Fruit fly (Drosophila melanogaster): ENCODE results near the gene GCC185.

Gene GCC185

DNA sequence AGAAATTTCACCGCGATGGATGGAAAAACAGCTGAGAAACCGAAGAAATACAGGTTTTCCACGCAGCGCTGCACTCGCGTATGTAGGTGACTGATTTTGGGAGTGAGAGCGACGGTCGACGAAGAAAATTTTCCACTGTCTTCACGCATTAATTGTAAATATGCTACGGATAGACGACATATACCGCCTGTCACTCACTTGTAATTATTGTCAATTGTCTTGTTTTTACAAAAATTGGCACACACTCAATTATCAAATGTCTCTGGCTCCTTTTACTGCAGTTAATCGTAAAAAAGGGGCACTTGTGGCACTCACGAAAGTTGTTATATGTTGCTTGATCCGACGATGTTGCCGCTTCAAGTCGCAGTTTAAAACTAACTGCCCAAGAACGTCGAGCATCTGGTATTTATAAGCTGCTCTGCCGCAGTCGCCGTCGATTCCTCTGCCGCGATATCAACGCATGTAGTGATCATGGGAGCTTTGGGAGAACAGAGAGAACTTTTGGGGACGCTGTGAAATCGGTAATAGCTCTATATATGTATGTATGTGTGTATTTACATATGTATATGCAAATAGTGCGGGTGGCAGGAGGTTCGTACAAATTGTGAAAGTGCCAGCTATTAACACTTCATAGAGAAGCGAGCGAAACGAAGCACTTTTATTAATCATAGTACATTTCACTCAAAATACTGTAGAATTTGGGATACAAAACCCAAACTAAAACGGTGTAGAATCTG, 17.5 kb upstream of the GCC185 start, which contains the start of gene mfas (continued):
- TF ChIP-seq hb (GFP tag; IDR thresholded peaks at IDR 0.05; ENCODE audit: partially characterized antibody) (no peak), Dll (GFP tag; IDR thresholded peaks at IDR 0.05; ENCODE audit: partially characterized antibody) (0 out of 4 replicates have a peak, but pooled peaks have one; percentile 10), otp (GFP tag; IDR thresholded peaks at IDR 0.05) (0 out of 3 replicates have a peak, but pooled peaks have one; percentile 27)

DNA sequence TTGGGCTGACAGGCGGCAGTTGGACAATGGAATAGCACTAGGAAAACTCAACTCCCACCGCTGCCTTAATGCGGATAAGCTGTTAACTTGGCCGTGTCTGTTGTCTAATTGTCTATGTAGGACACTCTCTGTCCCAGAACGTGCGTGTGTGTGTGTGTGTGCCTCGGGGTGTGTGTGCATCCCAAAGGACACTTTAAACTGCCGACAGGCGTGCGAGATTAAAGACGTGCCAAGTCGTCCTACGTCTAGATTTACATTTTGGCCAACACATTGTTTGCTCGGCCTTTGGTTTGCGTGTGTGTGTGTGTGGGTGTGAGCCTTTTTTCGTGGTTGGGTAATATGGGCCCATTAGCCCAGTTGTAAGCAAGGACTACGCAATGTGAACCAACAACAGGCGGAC, 12.4 kb upstream of the GCC185 start:
- TF ChIP-seq CG3838 (GFP tag; optimal IDR thresholded peaks at IDR 0.05) = no peak
- TF ChIP-seq CG16813 (GFP tag; IDR thresholded peaks at IDR 0.05; ENCODE audit: partially characterized antibody) = no peak
- TF ChIP-seq ttk (GFP tag; IDR thresholded peaks at IDR 0.05) = no peak
- no peak for TF ChIP-seq CG2875 (GFP tag; optimal IDR thresholded peaks at IDR 0.05)
- no peak for TF ChIP-seq bab2 (GFP tag; optimal IDR thresholded peaks at IDR 0.05)
- no peak for TF ChIP-seq CG31388 (GFP tag; optimal IDR thresholded peaks at IDR 0.05)
- TF ChIP-seq gfzf (GFP tag; optimal IDR thresholded peaks at IDR 0.05) = no peak
- TF ChIP-seq CG1602 (GFP tag; optimal IDR thresholded peaks at IDR 0.05) = no peak
- TF ChIP-seq CTCF (GFP tag; optimal IDR thresholded peaks at IDR 0.05) = no peak
- peak in 1 of 2 experiments; percentile 68 for TF ChIP-seq tll (GFP tag; optimal IDR thresholded peaks at IDR 0.05)
- TF ChIP-seq CG9437 (GFP tag; optimal IDR thresholded peaks at IDR 0.05) = no peak
- peak; percentile 74 for TF ChIP-seq zen (tag; optimal IDR thresholded peaks at IDR 0.05)
- TF ChIP-seq D (optimal IDR thresholded peaks at IDR 0.05) = peak; percentile 8
- TF ChIP-seq D (GFP tag; optimal IDR thresholded peaks at IDR 0.05) = no peak
- TF ChIP-seq Chrac-16 (GFP tag; optimal IDR thresholded peaks at IDR 0.05) = no peak
- no peak for TF ChIP-seq CG9932 (GFP tag; IDR thresholded peaks at IDR 0.05)
- TF ChIP-seq CG17829 (tag; optimal IDR thresholded peaks at IDR 0.05) = no peak
- peak; percentile 56 for TF ChIP-seq Med (GFP tag)

DNA sequence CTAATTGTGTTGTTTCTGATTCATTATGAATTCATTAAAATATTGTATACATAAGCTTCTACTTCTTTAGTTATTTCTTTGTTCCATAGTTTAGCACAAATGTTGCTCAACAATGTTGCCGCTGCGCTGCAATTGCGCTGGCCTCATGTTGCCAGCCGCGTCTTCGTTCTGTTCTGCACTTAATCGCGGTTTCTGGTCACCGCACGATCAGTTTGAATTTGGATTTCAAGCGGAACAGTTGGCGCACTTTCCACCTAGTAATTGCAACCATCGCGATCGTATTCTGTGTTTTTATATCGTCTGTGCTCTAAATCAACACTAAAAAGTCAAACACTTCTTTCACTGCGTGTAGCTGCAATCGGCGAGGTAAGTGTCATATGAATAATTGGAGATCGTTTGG, 11.5 kb upstream of the GCC185 start, which contains the start of gene Ect3:
Gene Ect3 (plus strand): TSS at position 205 of the 400 bp plus-strand sequence.
- TF ChIP-seq CG2199 (GFP tag; IDR thresholded peaks at IDR 0.05) (peak; percentile 80; the same call in 2 of the 3 replicates), D19B (GFP tag; optimal IDR thresholded peaks at IDR 0.05) (no peak), CG13287 (GFP tag; IDR thresholded peaks at IDR 0.05; ENCODE audit: partially characterized antibody) (no peak), al (GFP tag; IDR thresholded peaks at IDR 0.05) (no peak), zen (tag; optimal IDR thresholded peaks at IDR 0.05) (peak; percentile 5), Hr39 (optimal IDR thresholded peaks at IDR 0.05) (no peak), chinmo (GFP tag; IDR thresholded peaks at IDR 0.05; ENCODE audit: partially characterized antibody) (no peak), CG11504 (tag; optimal IDR thresholded peaks at IDR 0.05) (peak; percentile 99), MBD-R2 (GFP tag; IDR thresholded peaks at IDR 0.05) (no peak), jumu (GFP tag; optimal IDR thresholded peaks at IDR 0.05) (no peak), Deaf1 (tag; optimal IDR thresholded peaks at IDR 0.05) (peak; percentile 32), CG9609 (GFP tag; optimal IDR thresholded peaks at IDR 0.05) (no peak), dpn (GFP tag; optimal IDR thresholded peaks at IDR 0.05) (no peak), pnt (GFP tag; optimal IDR thresholded peaks at IDR 0.05) (no peak), D19A (tag; optimal IDR thresholded peaks at IDR 0.05) (no peak), CG16779 (GFP tag; IDR thresholded peaks at IDR 0.05) (no peak)

DNA sequence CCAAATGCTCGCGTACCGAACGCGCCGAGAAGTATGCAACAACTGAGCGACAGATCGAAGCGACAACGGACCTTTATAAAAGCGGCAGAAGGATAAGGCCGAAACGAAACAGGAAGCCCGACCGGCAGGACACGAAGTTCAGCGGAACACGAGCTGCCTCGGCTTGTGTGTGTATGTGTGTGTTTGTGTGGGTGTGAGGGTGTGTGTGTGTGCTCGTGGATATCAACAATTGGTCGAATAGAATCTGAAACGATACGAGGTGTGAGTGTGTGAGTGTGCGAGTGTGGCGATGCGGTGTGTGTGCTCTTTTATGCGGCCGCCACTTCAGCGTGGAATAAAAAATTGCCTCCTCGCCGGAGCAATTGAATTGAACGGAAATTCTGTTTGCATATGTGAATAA, 5.2 kb upstream of the GCC185 start, which contains the start of gene Tk:
Gene Tk (minus strand): TSS at position 57 of the 400 bp plus-strand sequence.
- TF ChIP-seq CG2712 (tag; optimal IDR thresholded peaks at IDR 0.05) (no peak), CG18764 (GFP tag; optimal IDR thresholded peaks at IDR 0.05) (no peak), Drgx (GFP tag; IDR thresholded peaks at IDR 0.05) (no peak), D (optimal IDR thresholded peaks at IDR 0.05) (peak; percentile 27), D (GFP tag; optimal IDR thresholded peaks at IDR 0.05) (no peak), Nf-YC (tag; optimal IDR thresholded peaks at IDR 0.05) (peak; percentile 94), CG31365 (tag; optimal IDR thresholded peaks at IDR 0.05) (no peak), CG17359 (tag; optimal IDR thresholded peaks at IDR 0.05) (no peak), ranshi (GFP tag; IDR thresholded peaks at IDR 0.05) (no peak), Blimp-1 (GFP tag; optimal IDR thresholded peaks at IDR 0.05) (peak; percentile 4), ind (GFP tag; optimal IDR thresholded peaks at IDR 0.05) (no peak), scrt (GFP tag; optimal IDR thresholded peaks at IDR 0.05) (peak; percentile 51), CG11504 (tag; optimal IDR thresholded peaks at IDR 0.05) (peak; percentile 25), dimm (GFP tag; IDR thresholded peaks at IDR 0.05) (no peak), crol (GFP tag; IDR thresholded peaks at IDR 0.05) (no peak)

Data from whole organism, embryonic.